Fruit fly (Drosophila melanogaster) whole organism, embryonic: ENCODE results near the gene Prosbeta6.
A peak's percentile ranks its signal among the peaks of the same experiment; 100 is the strongest.

ENCODE experiments used
- Abd-B ChIP-seq: fragments of 200-800 bp; sonication (Bioruptor generic); optimal IDR thresholded peaks from 2 replicates; lab custom pipeline; 2018; ENCODE audit warnings: missing biosample characterization, mild to moderate bottlenecking, missing genetic modification characterization, moderate library complexity
- Adf1 ChIP-seq: fragments of 200-800 bp; sonication (Bioruptor generic); IDR thresholded peaks from 2 replicates; pipeline ENCODE4 v1.3.6; 2022; ENCODE audit warnings: missing biosample characterization, missing genetic modification characterization
- CG10959 ChIP-seq: fragments of 200-800 bp; sonication (Bioruptor generic); IDR thresholded peaks from 2 replicates; pipeline ENCODE4 v1.3.6; 2022; ENCODE audit warnings: missing biosample characterization, missing genetic modification characterization
- CG11695 ChIP-seq: fragments of 200-800 bp; sonication (Bioruptor generic); IDR thresholded peaks from 3 replicates; pipeline ENCODE4 v1.3.6; 2022; ENCODE audit warnings: missing biosample characterization, missing genetic modification characterization
- CG12391 ChIP-seq: fragments of 200-800 bp; sonication (Bioruptor generic); optimal IDR thresholded peaks from 3 replicates; lab custom pipeline; 2018; ENCODE audit warnings: missing biosample characterization, mild to moderate bottlenecking, missing genetic modification characterization, moderate library complexity
- CG14667 ChIP-seq: fragments of 200-800 bp; sonication (Bioruptor generic); IDR thresholded peaks from 2 replicates; pipeline ENCODE4 v1.3.6; 2022; ENCODE audit warnings: missing biosample characterization, missing genetic modification characterization
- CG14860 ChIP-seq: fragments of 200-800 bp; sonication (Bioruptor generic); IDR thresholded peaks from 3 replicates; pipeline ENCODE4 v1.3.6; 2022; ENCODE audit warnings: missing biosample characterization, missing genetic modification characterization; ENCODE audit not compliant: partially characterized antibody
- CG17612 ChIP-seq: fragments of 200-800 bp; sonication (Bioruptor generic); IDR thresholded peaks from 2 replicates; pipeline ENCODE4 v1.3.6; 2022; ENCODE audit warnings: missing biosample characterization, missing genetic modification characterization
- CG17912 ChIP-seq: fragments of 200-800 bp; sonication (Bioruptor generic); optimal IDR thresholded peaks from 2 replicates; lab custom pipeline; 2018; ENCODE audit warnings: missing biosample characterization, mild to moderate bottlenecking, missing genetic modification characterization
- CG1792 ChIP-seq: fragments of 200-800 bp; sonication (Bioruptor generic); optimal IDR thresholded peaks from 2 replicates; lab custom pipeline; 2016; ENCODE audit warnings: missing biosample characterization, missing genetic modification characterization
- CG18476 ChIP-seq: fragments of 200-800 bp; sonication (Bioruptor generic); optimal IDR thresholded peaks from 2 replicates; lab custom pipeline; 2016; ENCODE audit warnings: missing biosample characterization, mild to moderate bottlenecking, missing genetic modification characterization
- CG18599 ChIP-seq: fragments of 200-800 bp; sonication (Bioruptor generic); optimal IDR thresholded peaks from 3 replicates; lab custom pipeline; 2017; ENCODE audit warnings: missing biosample characterization, missing genetic modification characterization, mild to moderate bottlenecking, moderate library complexity, missing genetic modification reagents
- CG32772 ChIP-seq: fragments of 200-800 bp; sonication (Bioruptor generic); IDR thresholded peaks from 2 replicates; pipeline ENCODE4 v1.3.6; 2022; ENCODE audit warnings: missing biosample characterization, missing genetic modification characterization
- CG33557 ChIP-seq: fragments of 200-800 bp; sonication (Bioruptor generic); optimal IDR thresholded peaks from 2 replicates; lab custom pipeline; 2019; ENCODE audit warnings: missing biosample characterization, mild to moderate bottlenecking, missing genetic modification characterization, moderate library complexity
- CG7372 ChIP-seq: fragments of 200-800 bp; sonication (Bioruptor generic); IDR thresholded peaks from 2 replicates; pipeline ENCODE4 v1.3.6; 2022; ENCODE audit warnings: missing biosample characterization, missing genetic modification characterization
- CG8924 ChIP-seq: fragments of 200-800 bp; optimal IDR thresholded peaks from 3 replicates; lab custom pipeline; 2019; ENCODE audit warnings: missing biosample characterization, mild to moderate bottlenecking, missing genetic modification characterization, moderate library complexity
- CG9215 ChIP-seq: fragments of 200-800 bp; sonication (Bioruptor generic); IDR thresholded peaks from 2 replicates; pipeline ENCODE4 v1.3.6; 2022; ENCODE audit warnings: missing biosample characterization, missing genetic modification characterization
- CG9609 ChIP-seq: fragments of 200-800 bp; sonication (Bioruptor generic); optimal IDR thresholded peaks from 3 replicates; lab custom pipeline; 2016; ENCODE audit warnings: missing biosample characterization, missing genetic modification characterization
- CG9727 ChIP-seq: fragments of 200-800 bp; sonication (Bioruptor generic); optimal IDR thresholded peaks from 3 replicates; lab custom pipeline; 2017; ENCODE audit warnings: missing biosample characterization, mild to moderate bottlenecking, missing genetic modification characterization
- D ChIP-seq, 2 experiments: fragments of 200-800 bp in 1 of 2; fragments of >200 bp in 1 of 2; sonication (Bioruptor generic) in 1 of 2; optimal IDR thresholded peaks; 2 replicates in 1 of 2; 3 replicates in 1 of 2; lab custom pipeline; 2017; ENCODE audit warnings: mild to moderate bottlenecking in 1 of 2, missing biosample characterization in 1 of 2, missing genetic modification characterization in 1 of 2, missing genetic modification reagents in 1 of 2
- D19A ChIP-seq: fragments of 200-800 bp; optimal IDR thresholded peaks from 3 replicates; lab custom pipeline; 2019; ENCODE audit warnings: missing biosample characterization, mild to moderate bottlenecking, missing genetic modification characterization, moderate library complexity
- Dek ChIP-seq: fragments of 200-800 bp; sonication (Bioruptor generic); optimal IDR thresholded peaks from 3 replicates; lab custom pipeline; 2019; ENCODE audit warnings: missing biosample characterization, mild to moderate bottlenecking, missing genetic modification characterization, moderate library complexity
- Dfd ChIP-seq, 2 experiments: fragments of >200 bp; optimal IDR thresholded peaks; 2 replicates each; lab custom pipeline; 2017; ENCODE audit warnings: missing biosample characterization in 2 of 2, missing genetic modification characterization in 2 of 2
- Dip3 ChIP-seq: fragments of 200-800 bp; sonication (Bioruptor generic); optimal IDR thresholded peaks from 3 replicates; lab custom pipeline; 2016; ENCODE audit warnings: missing biosample characterization, missing genetic modification characterization
- E2f1 ChIP-seq: fragments of 200-800 bp; sonication (Bioruptor generic); IDR thresholded peaks from 2 replicates; pipeline ENCODE4 v1.3.6; 2022; ENCODE audit warnings: missing biosample characterization, missing genetic modification characterization
- Fer1 ChIP-seq: fragments of 200-800 bp; sonication (Bioruptor generic); optimal IDR thresholded peaks from 2 replicates; lab custom pipeline; 2017; ENCODE audit warnings: missing biosample characterization, mild to moderate bottlenecking, missing genetic modification characterization
- H15 ChIP-seq: fragments of 200-800 bp; sonication (Bioruptor generic); IDR thresholded peaks from 3 replicates; pipeline ENCODE4 v1.3.6; 2022; ENCODE audit warnings: missing biosample characterization, missing genetic modification characterization
- HLHmδ ChIP-seq: fragments of 200-800 bp; sonication (Bioruptor generic); optimal IDR thresholded peaks from 2 replicates; lab custom pipeline; 2018; ENCODE audit warnings: missing biosample characterization, mild to moderate bottlenecking, missing genetic modification characterization, moderate library complexity
- HmgD ChIP-seq: fragments of 200-800 bp; sonication (Bioruptor generic); optimal IDR thresholded peaks from 3 replicates; lab custom pipeline; 2016; ENCODE audit warnings: missing biosample characterization, missing genetic modification characterization
- MBD-R2 ChIP-seq: fragments of 200-800 bp; sonication (Bioruptor generic); IDR thresholded peaks from 2 replicates; pipeline ENCODE4 v1.3.6; 2022; ENCODE audit warnings: missing biosample characterization, missing genetic modification characterization
- Opbp ChIP-seq: fragments of 200-800 bp; sonication (Bioruptor generic); IDR thresholded peaks from 3 replicates; pipeline ENCODE4 v1.3.6; 2022; ENCODE audit warnings: missing biosample characterization, missing genetic modification characterization; ENCODE audit not compliant: partially characterized antibody
- Ptx1 ChIP-seq: fragments of 200-800 bp; sonication (Bioruptor generic); IDR thresholded peaks from 2 replicates; pipeline ENCODE4 v1.3.6; 2022; ENCODE audit warnings: missing biosample characterization, missing genetic modification characterization
- Sry-δ ChIP-seq: fragments of 200-800 bp; sonication (Bioruptor generic); optimal IDR thresholded peaks from 2 replicates; lab custom pipeline; 2016; ENCODE audit warnings: missing biosample characterization, missing genetic modification characterization
- ac ChIP-seq: fragments of 200-800 bp; sonication (Bioruptor generic); optimal IDR thresholded peaks from 3 replicates; lab custom pipeline; 2017; ENCODE audit warnings: missing biosample characterization, mild to moderate bottlenecking, missing genetic modification characterization
- aop ChIP-seq: fragments of 200-800 bp; sonication (Bioruptor generic); IDR thresholded peaks from 2 replicates; pipeline ENCODE4 v1.3.6; 2022; ENCODE audit warnings: missing biosample characterization, missing genetic modification characterization
- ara ChIP-seq: fragments of 200-800 bp; sonication (Bioruptor generic); IDR thresholded peaks from 2 replicates; pipeline ENCODE4 v1.3.6; 2022; ENCODE audit warnings: missing biosample characterization, missing genetic modification characterization
- bcd ChIP-seq: fragments of 200-800 bp; sonication (Bioruptor generic); optimal IDR thresholded peaks from 2 replicates; lab custom pipeline; 2017; ENCODE audit warnings: missing biosample characterization, mild to moderate bottlenecking, missing genetic modification characterization
- dm ChIP-seq: fragments of 200-800 bp; sonication (Bioruptor generic); optimal IDR thresholded peaks from 3 replicates; lab custom pipeline; 2016; ENCODE audit warnings: missing biosample characterization, missing genetic modification characterization
- exex ChIP-seq: fragments of 200-800 bp; sonication (Bioruptor generic); optimal IDR thresholded peaks from 4 replicates; lab custom pipeline; 2018; ENCODE audit warnings: missing biosample characterization, mild to moderate bottlenecking, missing genetic modification characterization, moderate library complexity
- gfzf ChIP-seq: fragments of 200-800 bp; sonication (Bioruptor generic); optimal IDR thresholded peaks from 2 replicates; lab custom pipeline; 2016; ENCODE audit warnings: missing biosample characterization, mild to moderate bottlenecking, missing genetic modification characterization, moderate library complexity
- ind ChIP-seq: fragments of 200-800 bp; sonication (Bioruptor generic); optimal IDR thresholded peaks from 3 replicates; lab custom pipeline; 2016; ENCODE audit warnings: missing biosample characterization, missing genetic modification characterization
- kay ChIP-seq: fragments of 200-800 bp; sonication (Bioruptor generic); optimal IDR thresholded peaks from 2 replicates; lab custom pipeline; 2016; ENCODE audit warnings: missing biosample characterization, missing genetic modification characterization
- klu ChIP-seq: fragments of 200-800 bp; sonication (Bioruptor generic); IDR thresholded peaks from 2 replicates; pipeline ENCODE4 v1.3.6; 2022; ENCODE audit warnings: missing biosample characterization, missing genetic modification characterization
- knrl ChIP-seq: fragments of 200-800 bp; sonication (Bioruptor generic); IDR thresholded peaks from 3 replicates; pipeline ENCODE4 v1.3.6; 2022; ENCODE audit warnings: missing biosample characterization, missing genetic modification characterization; ENCODE audit not compliant: partially characterized antibody
- nom ChIP-seq: fragments of 200-800 bp; sonication (Bioruptor generic); optimal IDR thresholded peaks from 2 replicates; lab custom pipeline; 2017; ENCODE audit warnings: missing biosample characterization, missing genetic modification characterization, mild to moderate bottlenecking, moderate library complexity, missing genetic modification reagents
- shn ChIP-seq: fragments of 200-800 bp; sonication (Bioruptor generic); optimal IDR thresholded peaks from 3 replicates; lab custom pipeline; 2016; ENCODE audit warnings: missing biosample characterization, missing genetic modification characterization
- sisA ChIP-seq: fragments of 200-800 bp; sonication (Bioruptor generic); IDR thresholded peaks from 2 replicates; pipeline ENCODE4 v1.3.6; 2022; ENCODE audit warnings: missing biosample characterization, missing genetic modification characterization
- yki ChIP-seq: fragments of >200 bp; optimal IDR thresholded peaks from 3 replicates; lab custom pipeline; 2018
- zf30C ChIP-seq: fragments of 200-800 bp; sonication (Bioruptor generic); optimal IDR thresholded peaks from 3 replicates; lab custom pipeline; 2018; ENCODE audit warnings: missing biosample characterization, mild to moderate bottlenecking, missing genetic modification characterization

The Prosbeta6 gene

dm6 chr3L:16590860-16591259 lies 19.4 kb downstream of the Prosbeta6 start, which contains the start of gene tra (continued):
- TF ChIP-seq HLHmδ (GFP tag; lab: Kevin White, UChicago) (peak; percentile 1), D19A (tag; lab: Kevin White, UChicago) (no peak), nom (GFP tag; lab: Kevin White, UChicago) (peak; percentile 36), CG10959 (GFP tag; lab: Robert Waterston, UW) (no peak), CG9609 (GFP tag; lab: Kevin White, UChicago) (no peak), HmgD (no peak), ind (GFP tag; lab: Kevin White, UChicago) (no peak), CG17912 (GFP tag; lab: Kevin White, UChicago) (no peak), Dek (tag; lab: Kevin White, UChicago) (no peak), aop (GFP tag; lab: Robert Waterston, UW) (no peak), CG1792 (GFP tag; lab: Kevin White, UChicago) (no peak), exex (no peak), kay (no peak), MBD-R2 (GFP tag; lab: Robert Waterston, UW) (peak; percentile 59), CG18599 (no peak), klu (GFP tag; lab: Robert Waterston, UW) (no peak), knrl (GFP tag; lab: Robert Waterston, UW) (peak; percentile 57; the same call in 2 of the 3 replicates), CG14860 (GFP tag; lab: Robert Waterston, UW) (0 out of 3 replicates have a peak, but pooled peaks have one; percentile 13), gfzf (GFP tag; lab: Kevin White, UChicago) (peak; percentile 82), Dip3 (GFP tag; lab: Kevin White, UChicago) (no peak), CG7372 (no peak), CG33557 (GFP tag; lab: Kevin White, UChicago) (no peak), Abd-B (no peak), D (optimal IDR thresholded peaks at IDR 0.05; lab: Kevin White, UChicago) (no peak), D (GFP tag; optimal IDR thresholded peaks at IDR 0.05; lab: Kevin White, UChicago) (no peak), ara (GFP tag; lab: Robert Waterston, UW) (no peak)
- TF ChIP-seq, all 482 proteins: peak for 60

DNA sequence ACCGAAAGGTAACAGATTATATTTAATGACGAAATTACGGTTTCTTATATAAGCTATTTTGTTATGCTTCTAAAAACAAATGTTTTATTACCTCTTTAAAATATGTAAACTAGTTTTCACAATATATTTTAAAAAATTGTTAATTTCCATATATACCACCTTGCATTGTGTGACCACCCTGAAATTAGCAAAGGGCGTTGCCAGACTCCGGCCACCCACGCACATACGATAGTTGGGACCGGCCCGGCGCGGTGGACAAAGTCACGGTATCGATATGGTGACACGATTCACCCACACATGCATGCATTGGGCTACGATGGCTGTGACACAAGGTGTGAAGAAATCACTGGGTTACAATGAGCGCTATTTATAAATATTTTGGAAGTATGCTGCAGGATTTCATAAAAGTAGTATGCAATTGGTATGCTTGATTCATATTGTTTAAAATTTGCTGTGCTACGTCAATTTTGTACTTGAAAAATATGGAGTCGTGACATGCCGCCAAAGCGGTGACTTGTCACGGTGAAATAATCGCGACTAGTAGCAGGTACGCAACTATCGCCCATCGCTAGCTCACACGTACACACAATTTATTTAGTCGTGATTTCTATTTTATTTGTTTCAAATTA lies 22.1 kb downstream of the Prosbeta6 start:
- TF ChIP-seq CG32772 (GFP tag; lab: Robert Waterston, UW) (peak; percentile 35), gfzf (GFP tag; lab: Kevin White, UChicago) (peak; percentile 55), sisA (GFP tag; lab: Robert Waterston, UW) (peak; percentile 47), Abd-B (peak; percentile 73), H15 (0 out of 3 replicates have a peak, but pooled peaks have one; percentile 35), CG12391 (tag; lab: Kevin White, UChicago) (peak; percentile 73), CG11695 (peak; percentile 64; the same call in 2 of the 3 replicates), Sry-δ (GFP tag; lab: Kevin White, UChicago) (peak; percentile 98), shn (GFP tag; lab: Kevin White, UChicago) (peak; percentile 63), Dfd (GFP tag; optimal IDR thresholded peaks at IDR 0.05; lab: Kevin White, UChicago) (no peak), Fer1 (GFP tag; lab: Kevin White, UChicago) (peak; percentile 3), Ptx1 (GFP tag; lab: Robert Waterston, UW) (peak; percentile 50), CG18476 (GFP tag; lab: Kevin White, UChicago) (peak; percentile 53), CG9727 (peak; percentile 68), CG14860 (GFP tag; lab: Robert Waterston, UW) (peak; percentile 91), knrl (GFP tag; lab: Robert Waterston, UW) (peak; percentile 96), CG9215 (peak; percentile 58; the same call in 1 of the 2 replicates), zf30C (GFP tag; lab: Kevin White, UChicago) (no peak), CG14667 (GFP tag; lab: Robert Waterston, UW) (peak; percentile 36; the same call in 1 of the 2 replicates), bcd (peak; percentile 66), Adf1 (GFP tag; lab: Robert Waterston, UW) (no peak), dm (peak; percentile 82), Opbp (GFP tag; lab: Robert Waterston, UW) (peak; percentile 85), CG17612 (GFP tag; lab: Robert Waterston, UW) (no peak), E2f1 (GFP tag; lab: Robert Waterston, UW) (peak; percentile 62), ac (GFP tag; lab: Kevin White, UChicago) (no peak), CG8924 (tag; lab: Kevin White, UChicago) (peak; percentile 72), yki (peak; percentile 94)
